Fruit fly (Drosophila melanogaster) whole organism, embryonic: ENCODE data around the gene CG10584.
A peak's percentile ranks its signal among the peaks of the same experiment; 100 is the strongest.

Experiments used
- Aef1 ChIP-seq: fragments of 200-800 bp; sonication (Bioruptor generic); IDR thresholded peaks from 3 replicates; pipeline ENCODE4 v1.3.6; 2022; ENCODE audit warnings: missing biosample characterization, missing genetic modification characterization
- B-H1 ChIP-seq: fragments of 200-800 bp; sonication (Bioruptor generic); IDR thresholded peaks from 3 replicates; pipeline ENCODE4 v1.3.6; 2022; ENCODE audit warnings: missing biosample characterization, missing genetic modification characterization
- CG10431 ChIP-seq: fragments of 200-800 bp; sonication (Bioruptor generic); optimal IDR thresholded peaks from 3 replicates; lab custom pipeline; 2018; ENCODE audit warnings: missing biosample characterization, mild to moderate bottlenecking, missing genetic modification characterization
- CG10979 ChIP-seq: fragments of 200-800 bp; sonication (Bioruptor generic); optimal IDR thresholded peaks from 2 replicates; lab custom pipeline; 2018; ENCODE audit warnings: missing biosample characterization, mild to moderate bottlenecking, missing genetic modification characterization, moderate library complexity
- CG11398 ChIP-seq: fragments of 200-800 bp; sonication (Bioruptor generic); optimal IDR thresholded peaks from 2 replicates; lab custom pipeline; 2016; ENCODE audit warnings: missing biosample characterization, missing genetic modification characterization
- CG11456 ChIP-seq: fragments of 200-800 bp; sonication (Bioruptor generic); IDR thresholded peaks from 3 replicates; pipeline ENCODE4 v1.3.6; 2022; ENCODE audit warnings: missing biosample characterization, missing genetic modification characterization
- CG15601 ChIP-seq: fragments of 200-800 bp; sonication (Bioruptor generic); optimal IDR thresholded peaks from 3 replicates; lab custom pipeline; 2019; ENCODE audit warnings: missing biosample characterization, mild to moderate bottlenecking, missing genetic modification characterization, moderate library complexity
- CG16815 ChIP-seq: fragments of 200-800 bp; sonication (Bioruptor generic); optimal IDR thresholded peaks from 3 replicates; lab custom pipeline; 2017; ENCODE audit warnings: missing biosample characterization, mild to moderate bottlenecking, missing genetic modification characterization
- CG17359 ChIP-seq: fragments of 200-800 bp; sonication (Bioruptor generic); optimal IDR thresholded peaks from 3 replicates; lab custom pipeline; 2018; ENCODE audit warnings: missing biosample characterization, mild to moderate bottlenecking, missing genetic modification characterization, moderate library complexity
- CG18764 ChIP-seq: fragments of 200-800 bp; sonication (Bioruptor generic); optimal IDR thresholded peaks from 3 replicates; lab custom pipeline; 2016; ENCODE audit warnings: missing biosample characterization, missing genetic modification characterization
- CG2889 ChIP-seq: fragments of 200-800 bp; sonication (Bioruptor generic); IDR thresholded peaks from 3 replicates; pipeline ENCODE4 v1.3.6; 2022; ENCODE audit warnings: missing biosample characterization, missing genetic modification characterization
- CG30431 ChIP-seq: fragments of 200-800 bp; sonication (Bioruptor generic); optimal IDR thresholded peaks from 2 replicates; lab custom pipeline; 2017; ENCODE audit warnings: missing biosample characterization, missing genetic modification characterization
- CG31365 ChIP-seq: fragments of 200-800 bp; sonication (Bioruptor generic); optimal IDR thresholded peaks from 2 replicates; lab custom pipeline; 2018; ENCODE audit warnings: missing biosample characterization, mild to moderate bottlenecking, missing genetic modification characterization
- CG3995 ChIP-seq: fragments of 200-800 bp; sonication (Bioruptor generic); optimal IDR thresholded peaks from 3 replicates; lab custom pipeline; 2016; ENCODE audit warnings: missing biosample characterization, missing genetic modification characterization
- CG4707 ChIP-seq: fragments of 200-800 bp; sonication (Bioruptor generic); optimal IDR thresholded peaks from 2 replicates; lab custom pipeline; 2018; ENCODE audit warnings: missing biosample characterization, mild to moderate bottlenecking, missing genetic modification characterization, moderate library complexity
- CG6791 ChIP-seq: fragments of 200-800 bp; sonication (Bioruptor generic); IDR thresholded peaks from 3 replicates; pipeline ENCODE4 v1.3.6; 2022; ENCODE audit warnings: missing biosample characterization, missing genetic modification characterization; ENCODE audit not compliant: partially characterized antibody
- CG6854 ChIP-seq: fragments of 200-800 bp; sonication (Bioruptor generic); optimal IDR thresholded peaks from 3 replicates; lab custom pipeline; 2017; ENCODE audit warnings: missing biosample characterization, mild to moderate bottlenecking, missing genetic modification characterization
- CG8089 ChIP-seq: fragments of 200-800 bp; sonication (Bioruptor generic); optimal IDR thresholded peaks from 3 replicates; lab custom pipeline; 2016; ENCODE audit warnings: missing biosample characterization, missing genetic modification characterization
- CG8765 ChIP-seq: fragments of 200-800 bp; sonication (Bioruptor generic); IDR thresholded peaks from 2 replicates; pipeline ENCODE4 v1.3.6; 2022; ENCODE audit warnings: missing biosample characterization, missing genetic modification characterization
- CG9437 ChIP-seq: fragments of 200-800 bp; sonication (Bioruptor generic); optimal IDR thresholded peaks from 2 replicates; lab custom pipeline; 2018; ENCODE audit warnings: missing biosample characterization, mild to moderate bottlenecking, missing genetic modification characterization
- CG9932 ChIP-seq: fragments of 200-800 bp; sonication (Bioruptor generic); IDR thresholded peaks from 2 replicates; pipeline ENCODE4 v1.3.6; 2022; ENCODE audit warnings: missing biosample characterization, missing genetic modification characterization
- CrebB ChIP-seq: fragments of 200-800 bp; sonication (Bioruptor generic); optimal IDR thresholded peaks from 3 replicates; lab custom pipeline; 2018; ENCODE audit warnings: missing biosample characterization, mild to moderate bottlenecking, missing genetic modification characterization
- Dad ChIP-seq: fragments of 200-800 bp; sonication (Bioruptor generic); optimal IDR thresholded peaks from 3 replicates; lab custom pipeline; 2016; ENCODE audit warnings: missing biosample characterization, missing genetic modification characterization
- Dfd ChIP-seq, 2 experiments: fragments of >200 bp; optimal IDR thresholded peaks; 2 replicates each; lab custom pipeline; 2017; ENCODE audit warnings: missing biosample characterization in 2 of 2, missing genetic modification characterization in 2 of 2
- Dll ChIP-seq: fragments of 200-800 bp; sonication (Bioruptor generic); IDR thresholded peaks from 4 replicates; pipeline ENCODE4 v1.3.6; 2022; ENCODE audit warnings: missing biosample characterization, missing genetic modification characterization; ENCODE audit not compliant: partially characterized antibody
- Dp ChIP-seq: fragments of 200-800 bp; sonication (Bioruptor generic); optimal IDR thresholded peaks from 2 replicates; lab custom pipeline; 2018; ENCODE audit warnings: missing biosample characterization, mild to moderate bottlenecking, missing genetic modification characterization, moderate library complexity
- ERR ChIP-seq: fragments of 200-800 bp; sonication (Bioruptor generic); optimal IDR thresholded peaks from 2 replicates; lab custom pipeline; 2016; ENCODE audit warnings: missing biosample characterization, missing genetic modification characterization
- Hr39 ChIP-seq: fragments of >200 bp; optimal IDR thresholded peaks from 2 replicates; lab custom pipeline; 2017
- Lim3 ChIP-seq: fragments of 200-800 bp; sonication (Bioruptor generic); IDR thresholded peaks from 2 replicates; pipeline ENCODE4 v1.3.6; 2022; ENCODE audit warnings: missing biosample characterization, missing genetic modification characterization
- MBD-R2 ChIP-seq: fragments of 200-800 bp; sonication (Bioruptor generic); IDR thresholded peaks from 2 replicates; pipeline ENCODE4 v1.3.6; 2022; ENCODE audit warnings: missing biosample characterization, missing genetic modification characterization
- NFAT ChIP-seq: fragments of 200-800 bp; sonication (Bioruptor generic); IDR thresholded peaks from 2 replicates; pipeline ENCODE4 v1.3.6; 2022; ENCODE audit warnings: missing biosample characterization, missing genetic modification characterization
- Optix ChIP-seq: fragments of 200-800 bp; sonication (Bioruptor generic); IDR thresholded peaks from 3 replicates; pipeline ENCODE4 v1.3.6; 2022; ENCODE audit warnings: missing biosample characterization, missing genetic modification characterization
- Scr ChIP-seq: fragments of 200-800 bp; sonication (Bioruptor generic); IDR thresholded peaks from 2 replicates; pipeline ENCODE4 v1.3.6; 2022; ENCODE audit warnings: missing biosample characterization, missing genetic modification characterization; ENCODE audit not compliant: partially characterized antibody
- Side ChIP-seq: fragments of 200-800 bp; sonication (Bioruptor generic); optimal IDR thresholded peaks from 2 replicates; lab custom pipeline; 2016; ENCODE audit warnings: missing biosample characterization, missing genetic modification characterization
- Ssrp ChIP-seq: fragments of 200-800 bp; sonication (Bioruptor generic); optimal IDR thresholded peaks from 2 replicates; lab custom pipeline; 2018; ENCODE audit warnings: missing biosample characterization, mild to moderate bottlenecking, missing genetic modification characterization, moderate library complexity
- chn ChIP-seq: fragments of 200-800 bp; sonication (Bioruptor generic); optimal IDR thresholded peaks from 2 replicates; lab custom pipeline; 2016; ENCODE audit warnings: missing biosample characterization, missing genetic modification characterization
- da ChIP-seq: fragments of 200-800 bp; sonication (Bioruptor generic); optimal IDR thresholded peaks from 2 replicates; lab custom pipeline; 2016; ENCODE audit warnings: missing biosample characterization, missing genetic modification characterization
- dmrt99B ChIP-seq: fragments of 200-800 bp; sonication (Bioruptor generic); optimal IDR thresholded peaks from 2 replicates; lab custom pipeline; 2018; ENCODE audit warnings: missing biosample characterization, mild to moderate bottlenecking, missing genetic modification characterization, moderate library complexity
- gsb-n ChIP-seq: fragments of 200-800 bp; sonication (Bioruptor generic); optimal IDR thresholded peaks from 3 replicates; lab custom pipeline; 2018; ENCODE audit warnings: missing biosample characterization, mild to moderate bottlenecking, missing genetic modification characterization
- klu ChIP-seq: fragments of 200-800 bp; sonication (Bioruptor generic); IDR thresholded peaks from 2 replicates; pipeline ENCODE4 v1.3.6; 2022; ENCODE audit warnings: missing biosample characterization, missing genetic modification characterization
- kni ChIP-seq: fragments of 200-800 bp; sonication (Bioruptor generic); optimal IDR thresholded peaks from 3 replicates; lab custom pipeline; 2017; ENCODE audit warnings: mild to moderate bottlenecking, missing biosample characterization, missing genetic modification reagents, missing genetic modification characterization
- phol ChIP-seq: fragments of 200-800 bp; sonication (Bioruptor generic); optimal IDR thresholded peaks from 3 replicates; lab custom pipeline; 2018; ENCODE audit warnings: missing biosample characterization, mild to moderate bottlenecking, missing genetic modification characterization, moderate library complexity
- pita ChIP-seq: fragments of 200-800 bp; sonication (Bioruptor generic); optimal IDR thresholded peaks from 2 replicates; lab custom pipeline; 2017; ENCODE audit warnings: missing biosample characterization, mild to moderate bottlenecking, missing genetic modification characterization
- pnt ChIP-seq: fragments of 200-800 bp; sonication (Bioruptor generic); optimal IDR thresholded peaks from 3 replicates; lab custom pipeline; 2016; ENCODE audit warnings: missing biosample characterization, missing genetic modification characterization
- slbo ChIP-seq: fragments of 200-800 bp; sonication (Bioruptor generic); IDR thresholded peaks from 2 replicates; pipeline ENCODE4 v1.3.6; 2022; ENCODE audit warnings: missing biosample characterization, missing genetic modification characterization
- stwl ChIP-seq: fragments of 200-800 bp; sonication (Bioruptor generic); optimal IDR thresholded peaks from 3 replicates; lab custom pipeline; 2018; ENCODE audit warnings: missing biosample characterization, mild to moderate bottlenecking, missing genetic modification characterization, moderate library complexity
- tap ChIP-seq: fragments of 200-800 bp; optimal IDR thresholded peaks from 3 replicates; lab custom pipeline; 2019; ENCODE audit warnings: missing biosample characterization, mild to moderate bottlenecking, missing genetic modification characterization, moderate library complexity
- tio ChIP-seq: fragments of 200-800 bp; sonication (Bioruptor generic); optimal IDR thresholded peaks from 2 replicates; lab custom pipeline; 2017; ENCODE audit warnings: missing biosample characterization, missing genetic modification characterization, inconsistent platforms
- vnd ChIP-seq: fragments of 200-800 bp; sonication (Bioruptor generic); IDR thresholded peaks from 3 replicates; pipeline ENCODE4 v1.3.6; 2022; ENCODE audit warnings: missing biosample characterization, missing genetic modification characterization; ENCODE audit not compliant: partially characterized antibody

CG10584 gene

dm6 chr3L:21026025-21026916 is 4.9 kb downstream of the CG10584 start (continued):
- TF ChIP-seq Lim3 (GFP tag; lab: Robert Waterston, UW) (no peak), klu (no peak), CG10979 (tag; lab: Kevin White, UChicago) (no peak), Dll (GFP tag; lab: Robert Waterston, UW) (peak; percentile 53; the same call in 3 of the 4 replicates), B-H1 (GFP tag; lab: Robert Waterston, UW) (no peak), Ssrp (no peak), Scr (GFP tag; lab: Robert Waterston, UW) (peak; percentile 46), Dfd (GFP tag; optimal IDR thresholded peaks at IDR 0.05; lab: Kevin White, UChicago) (no peak), vnd (no peak), CG16815 (GFP tag; lab: Kevin White, UChicago) (no peak), NFAT (GFP tag; lab: Robert Waterston, UW) (peak; percentile 66), da (GFP tag; lab: Kevin White, UChicago) (no peak), CG2889 (no peak), CG18764 (GFP tag; lab: Kevin White, UChicago) (no peak), pnt (GFP tag; lab: Kevin White, UChicago) (no peak), CG9437 (GFP tag; lab: Kevin White, UChicago) (no peak), Aef1 (GFP tag; lab: Robert Waterston, UW) (no peak; the same call in 2 of the 3 replicates), CG15601 (no peak), Hr39 (lab: Kevin White, UChicago) (no peak), CG17359 (tag; lab: Kevin White, UChicago) (no peak), Optix (GFP tag; lab: Robert Waterston, UW) (0 out of 3 replicates have a peak, but pooled peaks have one; percentile 22), CG3995 (no peak), Dad (GFP tag; lab: Kevin White, UChicago) (no peak), Side (GFP tag; lab: Kevin White, UChicago) (no peak), dmrt99B (tag; lab: Kevin White, UChicago) (peak; percentile 26), kni (GFP tag; lab: Kevin White, UChicago) (peak; percentile 37), CG6791 (peak; percentile 63; the same call in 1 of the 3 replicates), slbo (GFP tag; lab: Robert Waterston, UW) (no peak), tap (tag; lab: Kevin White, UChicago) (no peak), MBD-R2 (GFP tag; lab: Robert Waterston, UW) (no peak; the same call in 1 of the 2 replicates), tio (no peak), chn (GFP tag; lab: Kevin White, UChicago) (no peak), ERR (GFP tag; lab: Kevin White, UChicago) (no peak), CG8089 (no peak), stwl (tag; lab: Kevin White, UChicago) (peak; percentile 92), CG30431 (GFP tag; lab: Kevin White, UChicago) (no peak), CG9932 (GFP tag; lab: Robert Waterston, UW) (peak; percentile 41; the same call in 1 of the 2 replicates), CG4707 (GFP tag; lab: Kevin White, UChicago) (no peak), pita (GFP tag; lab: Kevin White, UChicago) (no peak), CG6854 (GFP tag; lab: Kevin White, UChicago) (no peak), CrebB (tag; lab: Kevin White, UChicago) (no peak), CG11398 (no peak), CG10431 (peak; percentile 99), CG11456 (GFP tag; lab: Robert Waterston, UW) (no peak), Dp (no peak), phol (no peak), gsb-n (tag; lab: Kevin White, UChicago) (no peak), CG31365 (tag; lab: Kevin White, UChicago) (no peak), CG8765 (GFP tag; lab: Robert Waterston, UW) (0 out of 2 replicates have a peak, but pooled peaks have one; percentile 27)
